Worm (Caenorhabditis elegans) whole organism, L1 larva: Measurements from ENCODE around the gene chil-7.

Experiments
- F16B12.6 ChIP-seq: fragments of 150-350 bp; optimal IDR thresholded peaks from 2 replicates; lab custom pipeline; 2014; ENCODE audit warnings: missing biosample characterization, missing genetic modification characterization
- Y116A8C.19 ChIP-seq: sonication (generic microtip); optimal IDR thresholded peaks from 2 replicates; lab custom pipeline; 2016; ENCODE audit warnings: missing compliant biosample characterization, missing genetic modification characterization, borderline replicate concordance
- alr-1 ChIP-seq: fragments of 200-800 bp; sonication (Bioruptor generic); optimal IDR thresholded peaks from 2 replicates; lab custom pipeline; 2018; ENCODE audit warnings: borderline replicate concordance, mild to moderate bottlenecking, missing genetic modification characterization, missing compliant biosample characterization
- aly-2 ChIP-seq: fragments of 150-350 bp; optimal IDR thresholded peaks from 2 replicates; lab custom pipeline; 2014; ENCODE audit warnings: missing biosample characterization, missing genetic modification characterization
- ceh-63 ChIP-seq: fragments of 200-800 bp; sonication (Bioruptor generic); optimal IDR thresholded peaks from 2 replicates; lab custom pipeline; 2018; ENCODE audit warnings: mild to moderate bottlenecking, missing genetic modification characterization, missing compliant biosample characterization
- dsc-1 ChIP-seq: sonication (generic microtip); optimal IDR thresholded peaks from 2 replicates; lab custom pipeline; 2016; ENCODE audit warnings: mild to moderate bottlenecking, missing genetic modification characterization, missing compliant biosample characterization
- efl-1 ChIP-seq, 4 experiments: fragments of 150-350 bp; optimal IDR thresholded peaks in 3 of 4; peaks in 1 of 4; 1 replicate in 1 of 4; 2 replicates in 3 of 4; lab custom pipeline; 2014; ENCODE audit warnings: missing biosample characterization in 2 of 4, missing genetic modification characterization in 2 of 4, missing genetic modification reagents in 2 of 4
- egl-13 ChIP-seq: sonication (generic microtip); optimal IDR thresholded peaks from 2 replicates; lab custom pipeline; 2016; ENCODE audit warnings: missing genotype, missing genetic modification reagents, missing genetic modification characterization, missing compliant biosample characterization
- elt-2 ChIP-seq: sonication (generic microtip); optimal IDR thresholded peaks from 2 replicates; lab custom pipeline; 2016; ENCODE audit warnings: missing genetic modification characterization, mild to moderate bottlenecking, inconsistent platforms, missing compliant biosample characterization, missing genetic modification reagents
- fkh-10 ChIP-seq: sonication (generic microtip); optimal IDR thresholded peaks from 2 replicates; lab custom pipeline; 2017; ENCODE audit warnings: missing biosample characterization, missing genetic modification reagents, missing genetic modification characterization
- fkh-8 ChIP-seq: sonication (generic microtip); optimal IDR thresholded peaks from 2 replicates; lab custom pipeline; 2016; ENCODE audit warnings: mild to moderate bottlenecking, missing genetic modification characterization, missing compliant biosample characterization
- grh-1 ChIP-seq: fragments of 200-800 bp; sonication (Bioruptor generic); IDR thresholded peaks from 2 replicates; pipeline ENCODE4 v1.3.6; 2022; ENCODE audit warnings: missing genetic modification reagents, missing genetic modification characterization, missing compliant biosample characterization
- hlh-17 ChIP-seq: fragments of 200-800 bp; sonication (Bioruptor generic); optimal IDR thresholded peaks from 2 replicates; lab custom pipeline; 2018; ENCODE audit warnings: missing genetic modification characterization, mild to moderate bottlenecking, missing compliant biosample characterization, moderate library complexity, borderline replicate concordance
- irx-1 ChIP-seq: sonication (generic microtip); optimal IDR thresholded peaks from 2 replicates; lab custom pipeline; 2016; ENCODE audit warnings: missing genetic modification characterization, missing compliant biosample characterization
- lin-15B ChIP-seq: fragments of 150-350 bp; sonication (generic microtip); optimal IDR thresholded peaks from 3 replicates; lab custom pipeline; 2014; ENCODE audit warnings: missing biosample characterization, missing genetic modification characterization
- lin-35 ChIP-seq, 2 experiments: fragments of 150-350 bp; optimal IDR thresholded peaks; 2 replicates each; lab custom pipeline; 2014; ENCODE audit warnings: missing biosample characterization in 2 of 2, missing genetic modification characterization in 2 of 2, missing genetic modification reagents in 2 of 2
- lir-3 ChIP-seq: sonication (generic microtip); optimal IDR thresholded peaks from 2 replicates; lab custom pipeline; 2016; ENCODE audit warnings: mild to moderate bottlenecking, missing genetic modification characterization, moderate library complexity, missing compliant biosample characterization; ENCODE audit not compliant: poor library complexity
- lsy-2 ChIP-seq, 2 experiments: fragments of 150-350 bp; optimal IDR thresholded peaks; 2 replicates each; lab custom pipeline; 2014; ENCODE audit warnings: missing biosample characterization in 2 of 2, missing genetic modification characterization in 2 of 2
- mab-9 ChIP-seq: fragments of 200-800 bp; sonication (Bioruptor generic); IDR thresholded peaks from 2 replicates; pipeline ENCODE4 v1.3.6; 2022; ENCODE audit warnings: missing genetic modification reagents, missing genetic modification characterization, missing compliant biosample characterization
- mdl-1 ChIP-seq, 2 experiments: fragments of 150-350 bp; optimal IDR thresholded peaks; 2 replicates each; lab custom pipeline; 2014 to 2017; ENCODE audit warnings: missing biosample characterization in 2 of 2, missing genetic modification characterization in 2 of 2, inconsistent platforms in 1 of 2
- mef-2 ChIP-seq: fragments of 150-350 bp; optimal IDR thresholded peaks from 2 replicates; lab custom pipeline; 2014; ENCODE audit warnings: missing biosample characterization, missing genetic modification characterization
- nhr-11 ChIP-seq: fragments of 150-350 bp; optimal IDR thresholded peaks from 2 replicates; lab custom pipeline; 2014; ENCODE audit warnings: missing biosample characterization, missing genetic modification characterization
- nhr-12 ChIP-seq: sonication (generic microtip); optimal IDR thresholded peaks from 2 replicates; lab custom pipeline; 2017; ENCODE audit warnings: missing biosample characterization, missing genetic modification characterization
- nhr-19 ChIP-seq: fragments of 200-800 bp; sonication (Bioruptor generic); conservative IDR thresholded peaks from 2 replicates; pipeline ENCODE4 v1.3.6; 2022; ENCODE audit warnings: missing genetic modification characterization, missing compliant biosample characterization
- nhr-20 ChIP-seq: sonication (generic microtip); optimal IDR thresholded peaks from 2 replicates; lab custom pipeline; 2016; ENCODE audit warnings: mild to moderate bottlenecking, missing genetic modification characterization, missing compliant biosample characterization
- nhr-28 ChIP-seq: fragments of 150-350 bp; optimal IDR thresholded peaks from 2 replicates; lab custom pipeline; 2014; ENCODE audit warnings: missing biosample characterization, missing genetic modification characterization
- nhr-47 ChIP-seq: sonication (generic microtip); optimal IDR thresholded peaks from 2 replicates; lab custom pipeline; 2016; ENCODE audit warnings: mild to moderate bottlenecking, missing genetic modification characterization, moderate library complexity, missing compliant biosample characterization
- nhr-76 ChIP-seq: sonication (generic microtip); optimal IDR thresholded peaks from 2 replicates; lab custom pipeline; 2017; ENCODE audit warnings: missing biosample characterization, missing genetic modification characterization
- rnt-1 ChIP-seq: sonication (generic microtip); optimal IDR thresholded peaks from 2 replicates; lab custom pipeline; 2016; ENCODE audit warnings: mild to moderate bottlenecking, missing genetic modification characterization, moderate library complexity, missing compliant biosample characterization
- skn-1 ChIP-seq: fragments of 150-350 bp; optimal IDR thresholded peaks from 2 replicates; lab custom pipeline; 2014; ENCODE audit warnings: missing biosample characterization, missing genetic modification characterization
- snu-23 ChIP-seq: sonication (generic microtip); optimal IDR thresholded peaks from 2 replicates; lab custom pipeline; 2016; ENCODE audit warnings: missing genetic modification characterization, missing compliant biosample characterization
- sox-4 ChIP-seq: sonication (generic microtip); optimal IDR thresholded peaks from 2 replicates; lab custom pipeline; 2016; ENCODE audit warnings: missing genetic modification characterization, missing compliant biosample characterization
- sptf-1 ChIP-seq: fragments of 150-350 bp; optimal IDR thresholded peaks from 2 replicates; lab custom pipeline; 2014; ENCODE audit warnings: missing biosample characterization, missing genetic modification characterization
- sup-37 ChIP-seq: fragments of 200-800 bp; sonication (Bioruptor generic); optimal IDR thresholded peaks from 2 replicates; lab custom pipeline; 2018; ENCODE audit warnings: mild to moderate bottlenecking, missing genetic modification characterization, missing compliant biosample characterization
- swsn-7 ChIP-seq: sonication (generic microtip); optimal IDR thresholded peaks from 2 replicates; lab custom pipeline; 2016; ENCODE audit warnings: missing genetic modification characterization, missing compliant biosample characterization
- unc-62 ChIP-seq: fragments of 150-350 bp; optimal IDR thresholded peaks from 2 replicates; lab custom pipeline; 2014; ENCODE audit warnings: missing biosample characterization, missing genetic modification reagents, missing genetic modification characterization
- unc-86 ChIP-seq: sonication (generic microtip); optimal IDR thresholded peaks from 2 replicates; lab custom pipeline; 2016; ENCODE audit warnings: missing genetic modification characterization, missing compliant biosample characterization
- zag-1 ChIP-seq: fragments of 150-350 bp; optimal IDR thresholded peaks from 2 replicates; lab custom pipeline; 2014; ENCODE audit warnings: missing biosample characterization, missing genetic modification characterization
- ztf-11 ChIP-seq, 2 experiments: sonication (generic microtip); optimal IDR thresholded peaks; 2 replicates each; lab custom pipeline; 2016 to 2017; ENCODE audit warnings: missing genetic modification characterization in 2 of 2, missing biosample characterization in 1 of 2, missing compliant biosample characterization in 1 of 2
- ztf-4 ChIP-seq: fragments of 150-350 bp; optimal IDR thresholded peaks from 2 replicates; lab custom pipeline; 2014; ENCODE audit warnings: missing biosample characterization, missing genetic modification characterization

The chil-7 gene

DNA sequence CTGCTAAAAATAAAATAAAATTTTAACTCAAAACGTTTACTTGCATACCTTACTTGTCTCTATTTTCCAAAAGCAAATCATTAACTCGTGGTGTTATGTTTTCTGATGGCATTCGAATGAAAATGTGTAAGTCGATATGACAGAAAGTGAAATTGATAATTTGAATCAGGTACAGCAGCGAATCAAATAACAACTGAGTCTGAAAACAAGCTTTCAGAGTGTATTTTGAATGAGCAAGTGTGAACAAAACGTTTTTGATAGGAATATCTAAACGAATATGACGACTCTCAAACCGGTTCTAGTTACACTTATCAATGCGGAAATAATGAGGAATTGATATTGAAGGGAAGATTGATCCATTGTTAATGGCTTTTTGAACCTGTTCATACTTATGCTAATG lies at the start of gene chil-7:
TSS of gene chil-7 (minus strand) at position 112 of the 400 bp plus-strand sequence.
- no peak for TF ChIP-seq nhr-20 (tag; lab: Kevin White, UChicago)
- no peak for TF ChIP-seq rnt-1 (tag; lab: Kevin White, UChicago)
- TF ChIP-seq nhr-28 (tag; lab: Kevin White, UChicago), result no peak
- no peak for TF ChIP-seq fkh-8 (tag; lab: Kevin White, UChicago)
- TF ChIP-seq hlh-17 (GFP tag; lab: Kevin White, UChicago), result no peak
- no peak for TF ChIP-seq sptf-1 (tag; lab: Kevin White, UChicago)
- TF ChIP-seq lin-15B (tag; lab: Kevin White, UChicago), result no peak
- TF ChIP-seq nhr-19 (GFP tag; lab: Robert Waterston, UW), result no peak
- no peak for TF ChIP-seq nhr-76 (tag; lab: Kevin White, UChicago)
- no peak for TF ChIP-seq swsn-7
- TF ChIP-seq F16B12.6 (tag; lab: Kevin White, UChicago), result no peak
- no peak for TF ChIP-seq skn-1 (tag; lab: Kevin White, UChicago)
- no peak for TF ChIP-seq nhr-12 (tag; lab: Kevin White, UChicago)
- no peak for TF ChIP-seq alr-1 (tag; lab: Kevin White, UChicago)
- no peak for TF ChIP-seq dsc-1
- TF ChIP-seq ceh-63, result no peak
- no peak for TF ChIP-seq mdl-1 (tag; optimal IDR thresholded peaks at IDR 0.05; lab: Kevin White, UChicago)
- no peak for TF ChIP-seq irx-1 (tag; lab: Kevin White, UChicago)
- TF ChIP-seq lsy-2 (tag; optimal IDR thresholded peaks at IDR 0.05; lab: Kevin White, UChicago), result no peak
- no peak for TF ChIP-seq nhr-11 (tag; lab: Kevin White, UChicago)

DNA sequence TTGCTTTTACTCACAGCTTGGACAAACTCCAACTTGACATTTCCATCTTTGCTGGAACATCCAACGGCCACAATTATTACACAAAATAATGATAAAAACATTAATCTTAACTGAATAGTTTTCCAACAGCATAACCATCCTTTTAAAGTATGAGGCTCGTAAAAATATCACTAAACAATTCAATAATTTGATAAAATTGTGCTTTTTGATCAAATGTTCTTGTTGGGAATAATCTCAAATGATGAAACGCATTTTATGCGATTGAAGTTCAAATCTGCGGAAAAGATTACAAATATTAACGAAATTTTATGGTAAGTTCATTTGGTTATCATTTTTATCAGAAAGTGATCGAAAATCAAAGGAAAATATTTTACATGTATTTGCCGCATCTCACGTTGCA lies 49.5 kb upstream of the chil-7 start, which contains the start of gene pho-10:
TSS of gene pho-10 (minus strand) at position 101 of the 400 bp plus-strand sequence.
- no peak for TF ChIP-seq nhr-47 (tag; lab: Kevin White, UChicago)
- no peak for TF ChIP-seq hlh-17 (GFP tag; lab: Kevin White, UChicago)
- TF ChIP-seq rnt-1 (tag; lab: Kevin White, UChicago), result no peak
- TF ChIP-seq Y116A8C.19 (tag; lab: Kevin White, UChicago), result no peak
- TF ChIP-seq mef-2 (tag; lab: Kevin White, UChicago), result no peak

DNA sequence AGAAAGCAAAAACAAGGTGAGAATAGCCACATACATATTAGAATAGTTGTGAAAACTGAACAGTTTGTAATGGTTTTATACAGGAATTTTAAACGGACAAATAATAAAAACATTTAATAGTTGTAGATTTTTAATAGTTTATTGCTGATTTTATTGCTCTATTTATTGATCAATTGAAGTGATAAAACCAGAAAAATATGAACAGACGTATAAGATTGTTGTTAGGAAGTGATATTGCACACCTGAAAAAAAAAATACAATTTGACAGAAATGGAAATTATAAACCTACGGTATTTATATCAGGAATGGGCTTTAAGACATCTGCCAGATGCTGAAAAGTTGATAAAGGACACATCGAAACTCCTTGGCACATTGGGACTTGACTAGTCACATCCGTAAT lies 46.9 kb upstream of the chil-7 start, which contains the start of gene C05C10.8:
TSS of gene C05C10.8 (minus strand) at position 101 of the 400 bp plus-strand sequence.
- TF ChIP-seq elt-2, result no peak
- no peak for TF ChIP-seq egl-13 (tag; lab: Kevin White, UChicago)
- TF ChIP-seq unc-62, result no peak
- TF ChIP-seq lsy-2 (tag; optimal IDR thresholded peaks at IDR 0.05; lab: Kevin White, UChicago), result no peak
- TF ChIP-seq efl-1 (optimal IDR thresholded peaks at IDR 0.05; lab: Kevin White, UChicago), result no peak
- peak in 1 of 2 experiments; percentile 32 for TF ChIP-seq efl-1 (GFP tag; optimal IDR thresholded peaks at IDR 0.05 in 1 of 2; lab: Kevin White, UChicago)

DNA sequence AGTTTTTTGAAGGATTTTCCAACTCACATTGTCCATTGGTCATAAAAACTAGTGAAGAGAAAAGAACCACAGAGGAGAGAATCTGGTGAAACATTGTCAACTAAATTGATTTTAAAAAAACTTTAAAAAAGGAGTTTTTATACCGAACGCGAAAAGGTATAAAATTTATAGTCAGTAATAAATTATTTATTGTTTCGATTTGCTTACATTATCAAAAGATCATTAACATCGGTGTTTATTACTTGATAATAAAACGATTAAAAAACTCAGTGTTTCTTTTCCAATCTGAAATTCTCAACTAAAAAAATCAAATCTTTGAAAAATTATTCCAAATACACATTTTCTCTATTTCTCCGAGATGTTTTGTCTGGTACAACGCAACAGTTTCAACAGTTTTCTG lies 45.2 kb upstream of the chil-7 start, which contains the start of gene F26C11.4:
TSS of gene F26C11.4 (minus strand) at position 101 of the 400 bp plus-strand sequence.
- no peak for TF ChIP-seq ztf-4
- TF ChIP-seq lir-3, result no peak
- no peak for TF ChIP-seq zag-1 (tag; lab: Kevin White, UChicago)
- no peak for TF ChIP-seq aly-2 (tag; lab: Kevin White, UChicago)
- TF ChIP-seq efl-1 (optimal IDR thresholded peaks at IDR 0.05; lab: Kevin White, UChicago), result no peak
- no peak for TF ChIP-seq efl-1 (GFP tag; optimal IDR thresholded peaks at IDR 0.05 in 1 of 2; lab: Kevin White, UChicago)
- TF ChIP-seq lin-35 (GFP tag; optimal IDR thresholded peaks at IDR 0.05; lab: Kevin White, UChicago), result no peak
- no peak for TF ChIP-seq unc-86 (tag; lab: Kevin White, UChicago)
- no peak for TF ChIP-seq hlh-17 (GFP tag; lab: Kevin White, UChicago)
- no peak for TF ChIP-seq skn-1 (tag; lab: Kevin White, UChicago)
- no peak for TF ChIP-seq mab-9 (GFP tag; lab: Robert Waterston, UW)
- TF ChIP-seq sup-37 (GFP tag; lab: Kevin White, UChicago), result no peak
- TF ChIP-seq sox-4 (tag; lab: Kevin White, UChicago), result no peak
- no peak for TF ChIP-seq nhr-12 (tag; lab: Kevin White, UChicago)
- TF ChIP-seq mef-2 (tag; lab: Kevin White, UChicago), result no peak
- TF ChIP-seq ztf-11 (tag; optimal IDR thresholded peaks at IDR 0.05; lab: Kevin White, UChicago), result no peak
- TF ChIP-seq grh-1, result no peak
- TF ChIP-seq snu-23 (GFP tag; lab: Kevin White, UChicago), result no peak
- TF ChIP-seq fkh-10 (GFP tag; lab: Kevin White, UChicago), result no peak
